Fruit fly (Drosophila melanogaster): ENCODE results near the gene CG31128.

DNA sequence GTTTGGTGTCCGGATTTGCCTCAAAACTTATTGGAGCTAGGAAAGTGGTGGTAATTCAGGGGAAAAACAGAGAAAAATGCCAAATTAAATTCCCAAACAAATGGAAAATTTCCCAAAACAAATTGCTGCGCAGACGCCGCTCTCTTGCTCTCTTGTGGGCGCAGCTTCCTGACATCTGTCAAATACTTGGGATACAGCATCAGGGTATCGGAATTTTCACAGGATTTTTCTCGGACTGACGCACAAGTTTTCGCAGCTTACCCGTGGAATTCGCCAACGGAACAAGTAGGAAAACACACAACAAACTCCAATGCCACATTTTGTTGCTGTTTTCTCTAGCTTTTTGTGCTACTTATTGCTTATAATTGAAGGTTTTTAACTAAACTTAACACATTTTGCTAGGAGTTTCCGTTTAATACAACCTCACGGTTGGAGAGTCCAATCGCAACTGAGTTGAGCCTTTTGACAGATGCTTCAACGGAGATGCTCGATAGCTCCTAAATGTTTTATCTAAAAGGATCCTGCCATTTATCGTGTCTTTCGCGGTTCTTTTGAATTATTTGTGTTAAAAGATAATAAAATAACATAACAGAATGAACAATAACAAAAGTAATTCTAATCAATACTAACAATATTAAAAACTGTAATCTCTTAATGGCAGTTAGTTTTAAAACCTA is 45.6 kb downstream of the CG31128 start, which contains the start of the genes nAChRbeta2 and DZIP1:
- no peak for TF ChIP-seq toe (GFP tag; optimal IDR thresholded peaks at IDR 0.05)
- no peak for TF ChIP-seq CG7045 (GFP tag; optimal IDR thresholded peaks at IDR 0.05)
- no peak for TF ChIP-seq ovo (GFP tag; optimal IDR thresholded peaks at IDR 0.05)
- no peak for TF ChIP-seq kay (GFP tag; ENCODE audit: borderline replicate concordance)
- TF ChIP-seq Mnt (GFP tag; optimal IDR thresholded peaks at IDR 0.05), result no peak
- TF ChIP-seq CG12768 (GFP tag; optimal IDR thresholded peaks at IDR 0.05), result no peak
- no peak for TF ChIP-seq CG1620 (GFP tag; optimal IDR thresholded peaks at IDR 0.05)
- TF ChIP-seq CG33017 (tag; optimal IDR thresholded peaks at IDR 0.05), result no peak
- TF ChIP-seq cic (GFP tag; optimal IDR thresholded peaks at IDR 0.05), result no peak
- no peak for TF ChIP-seq CG11617 (GFP tag; optimal IDR thresholded peaks at IDR 0.05)
- no peak for TF ChIP-seq bab1 (GFP tag; optimal IDR thresholded peaks at IDR 0.05)

All from whole organism, adult.